Fruit fly (Drosophila melanogaster): Measurements from ENCODE around the gene wts.

DNA sequence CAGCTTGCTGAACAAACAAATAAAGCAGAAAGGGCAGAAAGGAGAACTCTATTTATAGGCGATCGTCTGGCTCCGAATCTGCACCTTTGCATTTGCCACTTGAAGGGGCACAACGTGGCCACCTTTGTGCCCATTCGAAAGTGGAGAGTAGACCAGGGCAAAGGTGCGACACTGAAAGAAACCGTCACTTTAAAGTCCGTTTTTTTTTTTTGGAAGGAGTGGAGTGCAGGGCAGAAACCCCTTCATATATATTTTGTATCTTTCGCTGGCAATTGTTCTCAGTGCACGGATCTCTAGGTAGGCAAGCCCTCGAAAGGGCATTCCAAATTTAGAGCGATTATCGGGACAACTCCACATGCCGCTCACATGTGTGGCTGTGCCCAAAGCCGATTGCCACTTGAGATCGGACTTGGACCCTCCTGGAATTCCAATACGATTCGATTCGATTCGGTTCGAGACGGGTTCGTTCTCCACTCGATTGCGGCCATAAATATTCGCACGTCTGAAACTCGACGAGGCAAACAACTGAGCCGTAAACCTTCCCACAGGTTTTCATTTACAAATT, 36.3 kb downstream of the wts start:
- TF ChIP-seq CG4360 (GFP tag; IDR thresholded peaks at IDR 0.05) (no peak), MESR4 (GFP tag; optimal IDR thresholded peaks at IDR 0.05) (no peak), NFAT (GFP tag; IDR thresholded peaks at IDR 0.05) (no peak), CG6683 (GFP tag; optimal IDR thresholded peaks at IDR 0.05) (no peak), ATbp (GFP tag; optimal IDR thresholded peaks at IDR 0.05) (no peak), CG12155 (GFP tag; optimal IDR thresholded peaks at IDR 0.05) (no peak), HLHmδ (GFP tag; optimal IDR thresholded peaks at IDR 0.05) (no peak), CG12236 (GFP tag; optimal IDR thresholded peaks at IDR 0.05) (no peak), Doc3 (GFP tag; IDR thresholded peaks at IDR 0.05; ENCODE audit: partially characterized antibody) (no peak), CG7928 (GFP tag; optimal IDR thresholded peaks at IDR 0.05) (no peak), Tbp (GFP tag; optimal IDR thresholded peaks at IDR 0.05) (no peak), CG14860 (GFP tag; IDR thresholded peaks at IDR 0.05; ENCODE audit: partially characterized antibody) (no peak)

Data from whole organism, embryonic.